Fruit fly (Drosophila melanogaster) whole organism, embryonic: ENCODE data around the gene CG32820.
A peak's percentile ranks its signal among the peaks of the same experiment; 100 is the strongest.

Experiments
- Asciz ChIP-seq: fragments of 200-800 bp; sonication (Bioruptor generic); optimal IDR thresholded peaks from 2 replicates; lab custom pipeline; 2017; ENCODE audit warnings: missing biosample characterization, mild to moderate bottlenecking, missing genetic modification characterization, missing genetic modification reagents
- BtbVII ChIP-seq: fragments of 200-800 bp; sonication (Bioruptor generic); optimal IDR thresholded peaks from 3 replicates; lab custom pipeline; 2017; ENCODE audit warnings: missing biosample characterization, mild to moderate bottlenecking, missing genetic modification characterization
- CG10274 ChIP-seq: fragments of 200-800 bp; sonication (Bioruptor generic); optimal IDR thresholded peaks from 3 replicates; lab custom pipeline; 2017; ENCODE audit warnings: missing biosample characterization, mild to moderate bottlenecking, missing genetic modification characterization
- CG12071 ChIP-seq: fragments of 200-800 bp; sonication (Bioruptor generic); optimal IDR thresholded peaks from 3 replicates; lab custom pipeline; 2018; ENCODE audit warnings: missing biosample characterization, mild to moderate bottlenecking, missing genetic modification characterization
- CG12219 ChIP-seq: fragments of 200-800 bp; sonication (Bioruptor generic); optimal IDR thresholded peaks from 3 replicates; lab custom pipeline; 2018; ENCODE audit warnings: missing biosample characterization, mild to moderate bottlenecking, missing genetic modification characterization
- CG13894 ChIP-seq: fragments of 200-800 bp; sonication (Bioruptor generic); optimal IDR thresholded peaks from 3 replicates; lab custom pipeline; 2018; ENCODE audit warnings: missing biosample characterization, mild to moderate bottlenecking, missing genetic modification characterization, moderate library complexity
- CG14667 ChIP-seq: fragments of 200-800 bp; sonication (Bioruptor generic); IDR thresholded peaks from 2 replicates; pipeline ENCODE4 v1.3.6; 2022; ENCODE audit warnings: missing biosample characterization, missing genetic modification characterization
- CG14710 ChIP-seq: fragments of 200-800 bp; sonication (Bioruptor generic); optimal IDR thresholded peaks from 3 replicates; lab custom pipeline; 2019; ENCODE audit warnings: missing biosample characterization, mild to moderate bottlenecking, missing genetic modification characterization, moderate library complexity
- CG14965 ChIP-seq: fragments of 200-800 bp; sonication (Bioruptor generic); optimal IDR thresholded peaks from 2 replicates; lab custom pipeline; 2016; ENCODE audit warnings: missing biosample characterization, missing genetic modification characterization, borderline replicate concordance
- CG1647 ChIP-seq: fragments of 200-800 bp; sonication (Bioruptor generic); optimal IDR thresholded peaks from 3 replicates; lab custom pipeline; 2016; ENCODE audit warnings: missing biosample characterization, missing genetic modification characterization
- CG17802 ChIP-seq: fragments of 200-800 bp; sonication (Bioruptor generic); optimal IDR thresholded peaks from 2 replicates; lab custom pipeline; 2018; ENCODE audit warnings: missing biosample characterization, mild to moderate bottlenecking, missing genetic modification characterization, moderate library complexity
- CG30403 ChIP-seq: fragments of 200-800 bp; sonication (Bioruptor generic); optimal IDR thresholded peaks from 3 replicates; lab custom pipeline; 2016; ENCODE audit warnings: missing biosample characterization, missing genetic modification characterization
- CG43689 ChIP-seq: fragments of 200-800 bp; sonication (Bioruptor generic); IDR thresholded peaks from 2 replicates; pipeline ENCODE4 v1.3.6; 2022; ENCODE audit warnings: missing biosample characterization, missing genetic modification characterization
- CG6272 ChIP-seq: fragments of 200-800 bp; sonication (Bioruptor generic); IDR thresholded peaks from 2 replicates; pipeline ENCODE4 v1.3.6; 2022; ENCODE audit warnings: missing biosample characterization, missing genetic modification characterization
- CG6683 ChIP-seq: fragments of 200-800 bp; sonication (Bioruptor generic); optimal IDR thresholded peaks from 2 replicates; lab custom pipeline; 2017; ENCODE audit warnings: missing biosample characterization, mild to moderate bottlenecking, missing genetic modification characterization, missing genetic modification reagents
- CG6765 ChIP-seq: fragments of 200-800 bp; sonication (Bioruptor generic); optimal IDR thresholded peaks from 3 replicates; lab custom pipeline; 2017; ENCODE audit warnings: missing biosample characterization, mild to moderate bottlenecking, missing genetic modification characterization
- CG7372 ChIP-seq: fragments of 200-800 bp; sonication (Bioruptor generic); IDR thresholded peaks from 2 replicates; pipeline ENCODE4 v1.3.6; 2022; ENCODE audit warnings: missing biosample characterization, missing genetic modification characterization
- CG7786 ChIP-seq: fragments of 200-800 bp; sonication (Bioruptor generic); optimal IDR thresholded peaks from 2 replicates; lab custom pipeline; 2016; ENCODE audit warnings: missing biosample characterization, missing genetic modification characterization
- CG7963 ChIP-seq: fragments of 200-800 bp; sonication (Bioruptor generic); IDR thresholded peaks from 3 replicates; pipeline ENCODE4 v1.3.6; 2022; ENCODE audit warnings: missing biosample characterization, missing genetic modification characterization; ENCODE audit not compliant: partially characterized antibody
- CrebB ChIP-seq: fragments of 200-800 bp; sonication (Bioruptor generic); optimal IDR thresholded peaks from 3 replicates; lab custom pipeline; 2018; ENCODE audit warnings: missing biosample characterization, mild to moderate bottlenecking, missing genetic modification characterization
- Dfd ChIP-seq, 2 experiments: fragments of >200 bp; optimal IDR thresholded peaks; 2 replicates each; lab custom pipeline; 2017; ENCODE audit warnings: missing biosample characterization in 2 of 2, missing genetic modification characterization in 2 of 2
- Doc3 ChIP-seq: fragments of 200-800 bp; sonication (Bioruptor generic); IDR thresholded peaks from 3 replicates; pipeline ENCODE4 v1.3.6; 2022; ENCODE audit warnings: missing biosample characterization, missing genetic modification characterization; ENCODE audit not compliant: partially characterized antibody
- HLHmδ ChIP-seq: fragments of 200-800 bp; sonication (Bioruptor generic); optimal IDR thresholded peaks from 2 replicates; lab custom pipeline; 2018; ENCODE audit warnings: missing biosample characterization, mild to moderate bottlenecking, missing genetic modification characterization, moderate library complexity
- Hmx ChIP-seq: fragments of 200-800 bp; sonication (Bioruptor generic); optimal IDR thresholded peaks from 2 replicates; lab custom pipeline; 2016; ENCODE audit warnings: missing biosample characterization, missing genetic modification characterization
- Pdp1 ChIP-seq, 2 experiments: fragments of 200-800 bp; sonication (Bioruptor generic); optimal IDR thresholded peaks; 3 replicates each; lab custom pipeline; 2016; ENCODE audit warnings: missing biosample characterization in 2 of 2, missing genetic modification characterization in 2 of 2, mild to moderate bottlenecking in 1 of 2, moderate library complexity in 1 of 2
- Spps ChIP-seq: fragments of 200-800 bp; sonication (Bioruptor generic); optimal IDR thresholded peaks from 2 replicates; lab custom pipeline; 2018; ENCODE audit warnings: missing biosample characterization, mild to moderate bottlenecking, missing genetic modification characterization
- Sry-β ChIP-seq: fragments of 200-800 bp; sonication (Bioruptor generic); optimal IDR thresholded peaks from 2 replicates; lab custom pipeline; 2018; ENCODE audit warnings: missing biosample characterization, mild to moderate bottlenecking, missing genetic modification characterization, moderate library complexity
- Sry-δ ChIP-seq: fragments of 200-800 bp; sonication (Bioruptor generic); optimal IDR thresholded peaks from 2 replicates; lab custom pipeline; 2016; ENCODE audit warnings: missing biosample characterization, missing genetic modification characterization
- Vsx1 ChIP-seq: fragments of 200-800 bp; sonication (Bioruptor generic); optimal IDR thresholded peaks from 2 replicates; lab custom pipeline; 2017; ENCODE audit warnings: missing biosample characterization, mild to moderate bottlenecking, missing genetic modification characterization, missing genetic modification reagents
- ato ChIP-seq: fragments of 200-800 bp; sonication (Bioruptor generic); IDR thresholded peaks from 2 replicates; pipeline ENCODE4 v1.3.6; 2022; ENCODE audit warnings: missing biosample characterization, missing genetic modification characterization; ENCODE audit not compliant: partially characterized antibody
- eve ChIP-seq, 2 experiments: fragments of >200 bp; optimal IDR thresholded peaks; 2 replicates each; lab custom pipeline; 2017; ENCODE audit warnings: missing biosample characterization in 2 of 2, missing genetic modification characterization in 2 of 2
- gem ChIP-seq: fragments of 200-800 bp; sonication (Bioruptor generic); optimal IDR thresholded peaks from 2 replicates; lab custom pipeline; 2019; ENCODE audit warnings: missing biosample characterization, mild to moderate bottlenecking, missing genetic modification characterization, moderate library complexity
- hb ChIP-seq: fragments of 200-800 bp; sonication (Bioruptor generic); IDR thresholded peaks from 3 replicates; pipeline ENCODE4 v1.3.6; 2022; ENCODE audit warnings: missing biosample characterization, missing genetic modification characterization; ENCODE audit not compliant: partially characterized antibody
- hbn ChIP-seq: fragments of 200-800 bp; sonication (Bioruptor generic); IDR thresholded peaks from 2 replicates; pipeline ENCODE4 v1.3.6; 2022; ENCODE audit warnings: missing biosample characterization, missing genetic modification characterization; ENCODE audit not compliant: partially characterized antibody
- hkb ChIP-seq, 2 experiments: fragments of 200-800 bp in 1 of 2; fragments of >200 bp in 1 of 2; sonication (Bioruptor generic) in 1 of 2; IDR thresholded peaks in 1 of 2; optimal IDR thresholded peaks in 1 of 2; 2 replicates each; pipeline versions ENCODE4 v1.3.6 to Lab custom; 2017 to 2022; ENCODE audit warnings: missing biosample characterization in 1 of 2, missing genetic modification characterization in 1 of 2
- insv ChIP-seq, 2 experiments: fragments of 200-800 bp; sonication (Bioruptor generic); optimal IDR thresholded peaks; 3 replicates each; lab custom pipeline; 2016 to 2018; ENCODE audit warnings: missing biosample characterization in 2 of 2, missing genetic modification characterization in 2 of 2
- kah ChIP-seq: fragments of 200-800 bp; sonication (Bioruptor generic); optimal IDR thresholded peaks from 2 replicates; lab custom pipeline; 2018; ENCODE audit warnings: missing biosample characterization, mild to moderate bottlenecking, missing genetic modification characterization
- knrl ChIP-seq: fragments of 200-800 bp; sonication (Bioruptor generic); IDR thresholded peaks from 3 replicates; pipeline ENCODE4 v1.3.6; 2022; ENCODE audit warnings: missing biosample characterization, missing genetic modification characterization; ENCODE audit not compliant: partially characterized antibody
- nerfin-1 ChIP-seq: fragments of 200-800 bp; sonication (Bioruptor generic); optimal IDR thresholded peaks from 3 replicates; lab custom pipeline; 2019; ENCODE audit warnings: missing biosample characterization, mild to moderate bottlenecking, missing genetic modification characterization, moderate library complexity
- nerfin-2 ChIP-seq: fragments of 200-800 bp; sonication (Bioruptor generic); IDR thresholded peaks from 2 replicates; pipeline ENCODE4 v1.3.6; 2022; ENCODE audit warnings: missing biosample characterization, missing genetic modification characterization; ENCODE audit not compliant: partially characterized antibody
- peb ChIP-seq: fragments of 200-800 bp; sonication (Bioruptor generic); IDR thresholded peaks from 2 replicates; pipeline ENCODE4 v1.3.6; 2022; ENCODE audit warnings: missing biosample characterization, missing genetic modification characterization
- phol ChIP-seq: fragments of 200-800 bp; sonication (Bioruptor generic); optimal IDR thresholded peaks from 3 replicates; lab custom pipeline; 2018; ENCODE audit warnings: missing biosample characterization, mild to moderate bottlenecking, missing genetic modification characterization, moderate library complexity
- sim ChIP-seq: fragments of 200-800 bp; sonication (Bioruptor generic); IDR thresholded peaks from 2 replicates; pipeline ENCODE4 v1.3.6; 2022; ENCODE audit warnings: missing biosample characterization, missing genetic modification characterization
- sr ChIP-seq: fragments of 200-800 bp; sonication (Bioruptor generic); IDR thresholded peaks from 3 replicates; pipeline ENCODE4 v1.3.6; 2022; ENCODE audit warnings: missing biosample characterization, missing genetic modification characterization
- ttk ChIP-seq: fragments of 200-800 bp; sonication (Bioruptor generic); IDR thresholded peaks from 2 replicates; pipeline ENCODE4 v2.1.2; 2022; ENCODE audit warnings: missing biosample characterization, missing genetic modification characterization
- tup ChIP-seq: fragments of 200-800 bp; sonication (Bioruptor generic); optimal IDR thresholded peaks from 2 replicates; lab custom pipeline; 2016; ENCODE audit warnings: missing biosample characterization, mild to moderate bottlenecking, missing genetic modification characterization, moderate library complexity
- unc-4 ChIP-seq: fragments of 200-800 bp; sonication (Bioruptor generic); IDR thresholded peaks from 2 replicates; pipeline ENCODE4 v1.3.6; 2022; ENCODE audit warnings: missing biosample characterization, missing genetic modification characterization; ENCODE audit not compliant: partially characterized antibody
- z ChIP-seq: fragments of 200-800 bp; sonication (Bioruptor generic); IDR thresholded peaks from 3 replicates; pipeline ENCODE4 v1.3.6; 2022; ENCODE audit warnings: missing biosample characterization, missing genetic modification characterization
- zfh1 ChIP-seq: fragments of 200-800 bp; sonication (Bioruptor generic); IDR thresholded peaks from 3 replicates; pipeline ENCODE4 v1.3.6; 2022; ENCODE audit warnings: missing biosample characterization, missing genetic modification characterization

CG32820 gene

DNA sequence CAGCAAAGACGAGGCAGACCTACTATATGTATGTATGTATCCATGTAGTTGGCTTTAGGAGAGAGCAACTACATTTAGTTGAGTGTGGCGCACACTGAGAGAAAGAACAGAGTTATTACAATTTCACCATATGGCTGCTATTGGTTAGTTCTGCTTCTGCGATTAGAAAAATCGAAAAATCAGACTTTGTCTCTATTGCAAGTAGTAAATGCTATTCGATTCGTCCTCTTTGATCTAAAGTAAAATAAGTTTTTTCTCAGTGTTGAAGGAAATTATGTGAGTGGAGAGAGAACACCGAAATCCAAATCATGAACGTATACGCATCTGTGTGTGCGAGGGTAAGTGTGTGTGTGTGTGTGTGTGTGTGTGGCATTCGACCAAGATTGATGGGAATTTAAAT lies 21.1 kb downstream of the CG32820 start (continued):
- no peak for TF ChIP-seq knrl (GFP tag; lab: Robert Waterston, UW)
- no peak for TF ChIP-seq CG6765 (GFP tag; lab: Kevin White, UChicago)
- no peak for TF ChIP-seq hkb (optimal IDR thresholded peaks at IDR 0.05; lab: Kevin White, UChicago)
- TF ChIP-seq hkb (GFP tag; IDR thresholded peaks at IDR 0.05; lab: Robert Waterston, UW) = peak; percentile 80
- peak; percentile 80 for TF ChIP-seq Spps (tag; lab: Kevin White, UChicago)
- peak; percentile 90 for TF ChIP-seq CG14710
- peak; percentile 78 for TF ChIP-seq Asciz
- TF ChIP-seq sr = peak; percentile 55; the same call in 2 of the 3 replicates
- peak; percentile 61 for TF ChIP-seq BtbVII (GFP tag; lab: Kevin White, UChicago)
- TF ChIP-seq hbn = no peak
- peak; percentile 68; the same call in 1 of the 2 replicates for TF ChIP-seq sim (GFP tag; lab: Robert Waterston, UW)
- TF ChIP-seq ato = no peak
- TF ChIP-seq CG1647 (GFP tag; lab: Kevin White, UChicago) = peak; percentile 78
- peak; percentile 91 for TF ChIP-seq zfh1 (GFP tag; lab: Robert Waterston, UW)
- TF ChIP-seq CrebB (tag; lab: Kevin White, UChicago) = peak; percentile 51
- TF ChIP-seq CG43689 (GFP tag; lab: Robert Waterston, UW) = no peak
- TF ChIP-seq eve (GFP tag; optimal IDR thresholded peaks at IDR 0.05; lab: Kevin White, UChicago) = peak; percentile 40 to 93
- peak; percentile 93 for TF ChIP-seq phol
- peak; percentile 17 for TF ChIP-seq Vsx1 (GFP tag; lab: Kevin White, UChicago)
- TF ChIP-seq CG7963 = no peak
- TF ChIP-seq hb = no peak
- peak; percentile 80 to 85 for TF ChIP-seq Pdp1 (GFP tag; optimal IDR thresholded peaks at IDR 0.05; lab: Kevin White, UChicago)
- TF ChIP-seq CG14667 (GFP tag; lab: Robert Waterston, UW) = peak; percentile 77
- TF ChIP-seq HLHmδ = no peak
- peak; percentile 83 for TF ChIP-seq CG6272
- TF ChIP-seq Doc3 (GFP tag; lab: Robert Waterston, UW) = no peak
- TF ChIP-seq nerfin-1 (tag; lab: Kevin White, UChicago) = peak; percentile 83
- TF ChIP-seq tup (GFP tag; lab: Kevin White, UChicago) = peak; percentile 68
- no peak for TF ChIP-seq CG13894 (tag; lab: Kevin White, UChicago)
- TF ChIP-seq ttk (GFP tag; lab: Robert Waterston, UW) = peak; percentile 75
- TF ChIP-seq CG14965 (GFP tag; lab: Kevin White, UChicago) = peak; percentile 32
- peak; percentile 49 for TF ChIP-seq Sry-β (GFP tag; lab: Kevin White, UChicago)
- peak; percentile 71 for TF ChIP-seq CG7372 (GFP tag; lab: Robert Waterston, UW)
- TF ChIP-seq kah (GFP tag; lab: Kevin White, UChicago) = peak; percentile 59
- TF ChIP-seq CG10274 (GFP tag; lab: Kevin White, UChicago) = peak; percentile 48
- peak; percentile 67 for TF ChIP-seq peb (GFP tag; lab: Robert Waterston, UW)
- peak; percentile 75 for TF ChIP-seq CG12071 (GFP tag; lab: Kevin White, UChicago)
- 0 out of 3 replicates have a peak, but pooled peaks have one; percentile 31 for TF ChIP-seq z (GFP tag; lab: Robert Waterston, UW)
- peak; percentile 90 for TF ChIP-seq gem (tag; lab: Kevin White, UChicago)
- TF ChIP-seq insv (GFP tag; optimal IDR thresholded peaks at IDR 0.05; lab: Kevin White, UChicago) = no peak
- TF ChIP-seq CG12219 = peak; percentile 78
- peak; percentile 81 for TF ChIP-seq CG30403 (GFP tag; lab: Kevin White, UChicago)
- TF ChIP-seq Sry-δ (GFP tag; lab: Kevin White, UChicago) = peak; percentile 32
- peak; percentile 79 for TF ChIP-seq CG7786 (GFP tag; lab: Kevin White, UChicago)
- TF ChIP-seq Hmx (GFP tag; lab: Kevin White, UChicago) = no peak
- no peak for TF ChIP-seq nerfin-2
- no peak for TF ChIP-seq Dfd (GFP tag; optimal IDR thresholded peaks at IDR 0.05; lab: Kevin White, UChicago)
- TF ChIP-seq unc-4 (GFP tag; lab: Robert Waterston, UW) = no peak
- peak; percentile 41 for TF ChIP-seq CG6683 (GFP tag; lab: Kevin White, UChicago)
- peak; percentile 80 for TF ChIP-seq CG17802
